Fruit fly (Drosophila melanogaster) whole organism, embryonic: ENCODE results near the gene Atg6.

Experiments used
- B-H2 ChIP-seq: fragments of 200-800 bp; sonication (Bioruptor generic); optimal IDR thresholded peaks from 2 replicates; lab custom pipeline; 2018; ENCODE audit warnings: missing biosample characterization, mild to moderate bottlenecking, missing genetic modification characterization
- Bteb2 ChIP-seq: fragments of 200-800 bp; sonication (Bioruptor generic); optimal IDR thresholded peaks from 2 replicates; lab custom pipeline; 2016; ENCODE audit warnings: missing biosample characterization, missing genetic modification characterization
- CG10209 ChIP-seq: fragments of 200-800 bp; sonication (Bioruptor generic); optimal IDR thresholded peaks from 3 replicates; lab custom pipeline; 2017; ENCODE audit warnings: missing biosample characterization, mild to moderate bottlenecking, missing genetic modification characterization, missing genetic modification reagents
- CG10274 ChIP-seq: fragments of 200-800 bp; sonication (Bioruptor generic); optimal IDR thresholded peaks from 3 replicates; lab custom pipeline; 2017; ENCODE audit warnings: missing biosample characterization, mild to moderate bottlenecking, missing genetic modification characterization
- CG11456 ChIP-seq: fragments of 200-800 bp; sonication (Bioruptor generic); IDR thresholded peaks from 3 replicates; pipeline ENCODE4 v1.3.6; 2022; ENCODE audit warnings: missing biosample characterization, missing genetic modification characterization
- CG12391 ChIP-seq: fragments of 200-800 bp; sonication (Bioruptor generic); optimal IDR thresholded peaks from 3 replicates; lab custom pipeline; 2018; ENCODE audit warnings: missing biosample characterization, mild to moderate bottlenecking, missing genetic modification characterization, moderate library complexity
- CG1529 ChIP-seq: fragments of 200-800 bp; sonication (Bioruptor generic); optimal IDR thresholded peaks from 3 replicates; lab custom pipeline; 2018; ENCODE audit warnings: missing biosample characterization, missing genetic modification characterization
- CG17359 ChIP-seq: fragments of 200-800 bp; sonication (Bioruptor generic); optimal IDR thresholded peaks from 3 replicates; lab custom pipeline; 2018; ENCODE audit warnings: missing biosample characterization, mild to moderate bottlenecking, missing genetic modification characterization, moderate library complexity
- CG18262 ChIP-seq: fragments of 200-800 bp; optimal IDR thresholded peaks from 3 replicates; lab custom pipeline; 2019; ENCODE audit warnings: missing biosample characterization, mild to moderate bottlenecking, missing genetic modification characterization, moderate library complexity
- CG2199 ChIP-seq: fragments of 200-800 bp; sonication (Bioruptor generic); IDR thresholded peaks from 3 replicates; pipeline ENCODE4 v1.3.6; 2022; ENCODE audit warnings: missing biosample characterization, missing genetic modification characterization
- CG2678 ChIP-seq: fragments of 200-800 bp; sonication (Bioruptor generic); optimal IDR thresholded peaks from 3 replicates; lab custom pipeline; 2019; ENCODE audit warnings: missing biosample characterization, mild to moderate bottlenecking, missing genetic modification characterization, moderate library complexity
- CG3163 ChIP-seq: fragments of 200-800 bp; sonication (Bioruptor generic); optimal IDR thresholded peaks from 3 replicates; lab custom pipeline; 2016; ENCODE audit warnings: missing biosample characterization, missing genetic modification characterization
- CG32532 ChIP-seq: fragments of 200-800 bp; sonication (Bioruptor generic); IDR thresholded peaks from 2 replicates; pipeline ENCODE4 v1.3.6; 2022; ENCODE audit warnings: missing biosample characterization, missing genetic modification characterization
- CG4424 ChIP-seq: fragments of 200-800 bp; sonication (Bioruptor generic); optimal IDR thresholded peaks from 3 replicates; lab custom pipeline; 2016; ENCODE audit warnings: missing biosample characterization, missing genetic modification characterization
- CG6175 ChIP-seq: fragments of 200-800 bp; sonication (Bioruptor generic); IDR thresholded peaks from 3 replicates; pipeline ENCODE4 v1.3.6; 2022; ENCODE audit warnings: missing biosample characterization, missing genetic modification characterization
- CG8290 ChIP-seq, 3 experiments: fragments of 200-800 bp; sonication (Bioruptor generic); optimal IDR thresholded peaks; 2 replicates each; lab custom pipeline; 2016 to 2019; ENCODE audit warnings: missing biosample characterization in 3 of 3, missing genetic modification characterization in 3 of 3, mild to moderate bottlenecking in 2 of 3, moderate library complexity in 1 of 3
- CTCF ChIP-seq: fragments of 200-800 bp; sonication (Bioruptor generic); optimal IDR thresholded peaks from 2 replicates; lab custom pipeline; 2017; ENCODE audit warnings: missing biosample characterization, mild to moderate bottlenecking, missing genetic modification characterization, moderate library complexity
- Chrac-16 ChIP-seq: fragments of 200-800 bp; sonication (Bioruptor generic); optimal IDR thresholded peaks from 3 replicates; lab custom pipeline; 2016; ENCODE audit warnings: missing biosample characterization, missing genetic modification characterization
- D ChIP-seq, 2 experiments: fragments of 200-800 bp in 1 of 2; fragments of >200 bp in 1 of 2; sonication (Bioruptor generic) in 1 of 2; optimal IDR thresholded peaks; 2 replicates in 1 of 2; 3 replicates in 1 of 2; lab custom pipeline; 2017; ENCODE audit warnings: mild to moderate bottlenecking in 1 of 2, missing biosample characterization in 1 of 2, missing genetic modification characterization in 1 of 2, missing genetic modification reagents in 1 of 2
- Dp ChIP-seq: fragments of 200-800 bp; sonication (Bioruptor generic); optimal IDR thresholded peaks from 2 replicates; lab custom pipeline; 2018; ENCODE audit warnings: missing biosample characterization, mild to moderate bottlenecking, missing genetic modification characterization, moderate library complexity
- Ets65A ChIP-seq: fragments of 200-800 bp; sonication (Bioruptor generic); peaks from one replicate; lab custom pipeline; 2016; ENCODE audit warnings: missing biosample characterization, missing genetic modification characterization
- HHEX ChIP-seq: fragments of 200-800 bp; sonication (Bioruptor generic); optimal IDR thresholded peaks from 3 replicates; lab custom pipeline; 2017; ENCODE audit warnings: missing biosample characterization, mild to moderate bottlenecking, missing genetic modification characterization, missing genetic modification reagents
- HLH54F ChIP-seq: fragments of 200-800 bp; sonication (Bioruptor generic); optimal IDR thresholded peaks from 3 replicates; lab custom pipeline; 2016; ENCODE audit warnings: missing biosample characterization, missing genetic modification characterization
- Hmx ChIP-seq: fragments of 200-800 bp; sonication (Bioruptor generic); optimal IDR thresholded peaks from 2 replicates; lab custom pipeline; 2016; ENCODE audit warnings: missing biosample characterization, missing genetic modification characterization
- Mes4 ChIP-seq: fragments of 200-800 bp; sonication (Bioruptor generic); optimal IDR thresholded peaks from 2 replicates; lab custom pipeline; 2016; ENCODE audit warnings: missing biosample characterization, missing genetic modification characterization
- NfI ChIP-seq: fragments of 200-800 bp; sonication (Bioruptor generic); optimal IDR thresholded peaks from 3 replicates; lab custom pipeline; 2018; ENCODE audit warnings: missing biosample characterization, mild to moderate bottlenecking, missing genetic modification characterization, moderate library complexity
- Sry-β ChIP-seq: fragments of 200-800 bp; sonication (Bioruptor generic); optimal IDR thresholded peaks from 2 replicates; lab custom pipeline; 2018; ENCODE audit warnings: missing biosample characterization, mild to moderate bottlenecking, missing genetic modification characterization, moderate library complexity
- Ssrp ChIP-seq: fragments of 200-800 bp; sonication (Bioruptor generic); optimal IDR thresholded peaks from 2 replicates; lab custom pipeline; 2018; ENCODE audit warnings: missing biosample characterization, mild to moderate bottlenecking, missing genetic modification characterization, moderate library complexity
- bcd ChIP-seq: fragments of 200-800 bp; sonication (Bioruptor generic); optimal IDR thresholded peaks from 2 replicates; lab custom pipeline; 2017; ENCODE audit warnings: missing biosample characterization, mild to moderate bottlenecking, missing genetic modification characterization
- btn ChIP-seq: fragments of 200-800 bp; sonication (Bioruptor generic); optimal IDR thresholded peaks from 2 replicates; lab custom pipeline; 2016; ENCODE audit warnings: missing biosample characterization, missing genetic modification characterization
- chif ChIP-seq, 2 experiments: fragments of 200-800 bp; sonication (Bioruptor generic); optimal IDR thresholded peaks; 3 replicates each; lab custom pipeline; 2016; ENCODE audit warnings: missing biosample characterization in 2 of 2, missing genetic modification characterization in 2 of 2
- chinmo ChIP-seq: fragments of 200-800 bp; sonication (Bioruptor generic); IDR thresholded peaks from 4 replicates; pipeline ENCODE4 v1.3.6; 2022; ENCODE audit warnings: missing biosample characterization, missing genetic modification characterization; ENCODE audit not compliant: partially characterized antibody
- ci ChIP-seq: fragments of 200-800 bp; sonication (Bioruptor generic); IDR thresholded peaks from 3 replicates; pipeline ENCODE4 v1.3.6; 2022; ENCODE audit warnings: missing biosample characterization, missing genetic modification characterization
- corto ChIP-seq: fragments of 200-800 bp; sonication (Bioruptor generic); optimal IDR thresholded peaks from 2 replicates; lab custom pipeline; 2016; ENCODE audit warnings: missing biosample characterization, mild to moderate bottlenecking, missing genetic modification characterization, moderate library complexity
- croc ChIP-seq: fragments of 200-800 bp; sonication (Bioruptor generic); conservative IDR thresholded peaks from 3 replicates; pipeline ENCODE4 v1.3.6; 2022; ENCODE audit warnings: missing biosample characterization, missing genetic modification characterization
- esg ChIP-seq: fragments of 200-800 bp; sonication (Bioruptor generic); conservative IDR thresholded peaks from 2 replicates; pipeline ENCODE4 v1.3.6; 2022; ENCODE audit warnings: missing biosample characterization, missing genetic modification characterization
- fd64A ChIP-seq: fragments of 200-800 bp; sonication (Bioruptor generic); optimal IDR thresholded peaks from 3 replicates; lab custom pipeline; 2018; ENCODE audit warnings: missing biosample characterization, mild to moderate bottlenecking, missing genetic modification characterization
- gro ChIP-seq: fragments of 200-800 bp; sonication (Bioruptor generic); optimal IDR thresholded peaks from 2 replicates; lab custom pipeline; 2016; ENCODE audit warnings: missing biosample characterization, missing genetic modification characterization
- ind ChIP-seq: fragments of 200-800 bp; sonication (Bioruptor generic); optimal IDR thresholded peaks from 3 replicates; lab custom pipeline; 2016; ENCODE audit warnings: missing biosample characterization, missing genetic modification characterization
- jing ChIP-seq: fragments of 200-800 bp; sonication (Bioruptor generic); optimal IDR thresholded peaks from 2 replicates; lab custom pipeline; 2018; ENCODE audit warnings: missing biosample characterization, mild to moderate bottlenecking, missing genetic modification characterization
- maf-S ChIP-seq: fragments of 200-800 bp; sonication (Bioruptor generic); optimal IDR thresholded peaks from 2 replicates; lab custom pipeline; 2016; ENCODE audit warnings: missing biosample characterization, missing genetic modification characterization
- phol ChIP-seq: fragments of 200-800 bp; sonication (Bioruptor generic); optimal IDR thresholded peaks from 3 replicates; lab custom pipeline; 2018; ENCODE audit warnings: missing biosample characterization, mild to moderate bottlenecking, missing genetic modification characterization, moderate library complexity
- pzg ChIP-seq: fragments of 200-800 bp; sonication (Bioruptor generic); optimal IDR thresholded peaks from 3 replicates; lab custom pipeline; 2018; ENCODE audit warnings: missing biosample characterization, mild to moderate bottlenecking, missing genetic modification characterization, moderate library complexity
- ranshi ChIP-seq: fragments of 200-800 bp; sonication (Bioruptor generic); IDR thresholded peaks from 2 replicates; pipeline ENCODE4 v1.3.6; 2022; ENCODE audit warnings: missing biosample characterization, missing genetic modification characterization
- shn ChIP-seq: fragments of 200-800 bp; sonication (Bioruptor generic); optimal IDR thresholded peaks from 3 replicates; lab custom pipeline; 2016; ENCODE audit warnings: missing biosample characterization, missing genetic modification characterization
- sima ChIP-seq: fragments of 200-800 bp; sonication (Bioruptor generic); optimal IDR thresholded peaks from 2 replicates; lab custom pipeline; 2016; ENCODE audit warnings: missing biosample characterization, missing genetic modification characterization
- sob ChIP-seq: fragments of 200-800 bp; sonication (Bioruptor generic); IDR thresholded peaks from 2 replicates; pipeline ENCODE4 v1.3.6; 2022; ENCODE audit warnings: missing biosample characterization, missing genetic modification characterization
- trem ChIP-seq: fragments of 200-800 bp; optimal IDR thresholded peaks from 3 replicates; lab custom pipeline; 2019; ENCODE audit warnings: missing biosample characterization, mild to moderate bottlenecking, missing genetic modification characterization, moderate library complexity
- yki ChIP-seq: fragments of >200 bp; optimal IDR thresholded peaks from 3 replicates; lab custom pipeline; 2018
- zen2 ChIP-seq: fragments of 200-800 bp; sonication (Bioruptor generic); IDR thresholded peaks from 3 replicates; pipeline ENCODE4 v1.3.6; 2022; ENCODE audit warnings: missing biosample characterization, missing genetic modification characterization; ENCODE audit not compliant: partially characterized antibody

Gene Atg6

DNA sequence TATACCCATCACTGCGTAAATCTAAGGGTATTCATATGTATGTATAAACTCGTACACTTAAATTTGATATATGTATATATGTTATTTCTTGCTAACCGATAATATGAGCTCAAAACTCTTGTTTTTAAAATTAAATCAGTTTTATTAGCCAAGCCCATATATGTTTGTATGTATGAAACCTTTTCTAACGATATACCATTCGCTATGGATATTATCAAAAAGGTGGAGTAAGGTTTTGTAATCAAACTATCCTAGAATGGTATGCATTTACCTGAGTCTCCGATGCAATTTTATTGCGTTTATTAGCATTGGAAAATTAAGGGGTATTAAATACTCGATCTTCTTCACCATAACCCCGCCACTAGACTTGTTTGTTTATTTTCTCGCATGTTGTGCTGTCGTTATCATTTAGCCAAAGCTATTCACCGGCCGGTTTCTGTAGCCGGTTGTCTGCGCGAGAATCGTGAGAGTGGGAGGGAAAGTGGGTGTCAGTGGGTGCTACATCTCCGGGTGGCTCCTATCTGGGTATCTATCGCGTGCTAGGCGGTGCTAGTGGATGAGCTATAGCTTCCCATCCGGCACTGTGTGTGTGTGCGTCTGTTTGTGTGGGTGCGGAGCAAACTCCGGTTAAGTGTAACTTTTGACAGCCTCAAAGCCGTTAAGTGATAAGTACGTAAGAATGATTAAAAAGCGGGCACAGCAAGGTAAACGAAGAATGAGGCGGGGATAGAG lies 42.6 kb downstream of the Atg6 start (continued):
- TF ChIP-seq CG3163 (GFP tag; lab: Kevin White, UChicago) (no peak), trem (no peak), CG10209 (no peak), B-H2 (GFP tag; lab: Kevin White, UChicago) (no peak), Hmx (no peak), CG1529 (no peak), ind (peak; percentile 6), maf-S (GFP tag; lab: Kevin White, UChicago) (no peak), bcd (peak; percentile 26), Bteb2 (GFP tag; lab: Kevin White, UChicago) (no peak), CG17359 (tag; lab: Kevin White, UChicago) (no peak), pzg (GFP tag; lab: Kevin White, UChicago) (no peak), Sry-β (GFP tag; lab: Kevin White, UChicago) (no peak), chif (GFP tag; optimal IDR thresholded peaks at IDR 0.05; lab: Kevin White, UChicago) (peak in 1 of 2 experiments; percentile 25), CG11456 (GFP tag; lab: Robert Waterston, UW) (no peak), sima (GFP tag; lab: Kevin White, UChicago) (no peak), corto (GFP tag; lab: Kevin White, UChicago) (no peak), Mes4 (no peak), Ssrp (tag; lab: Kevin White, UChicago) (peak; percentile 13), jing (GFP tag; lab: Kevin White, UChicago) (no peak), ranshi (GFP tag; lab: Robert Waterston, UW) (no peak), Chrac-16 (no peak), ci (GFP tag; lab: Robert Waterston, UW) (no peak), CG8290 (GFP tag; optimal IDR thresholded peaks at IDR 0.05; lab: Kevin White, UChicago) (no peak), CG8290 (tag; optimal IDR thresholded peaks at IDR 0.05; lab: Kevin White, UChicago) (no peak), HHEX (GFP tag; lab: Kevin White, UChicago) (peak; percentile 8), zen2 (GFP tag; lab: Robert Waterston, UW) (no peak), NfI (no peak), croc (GFP tag; lab: Robert Waterston, UW) (no peak), gro (GFP tag; lab: Kevin White, UChicago) (no peak), CG6175 (no peak), btn (no peak), CG2678 (tag; lab: Kevin White, UChicago) (peak; percentile 76), CG18262 (tag; lab: Kevin White, UChicago) (peak; percentile 60), CTCF (GFP tag; lab: Kevin White, UChicago) (no peak), fd64A (peak; percentile 6), sob (GFP tag; lab: Robert Waterston, UW) (peak; percentile 20; the same call in 1 of the 2 replicates), D (optimal IDR thresholded peaks at IDR 0.05; lab: Kevin White, UChicago) (no peak), D (GFP tag; optimal IDR thresholded peaks at IDR 0.05; lab: Kevin White, UChicago) (no peak), phol (peak; percentile 22), Dp (GFP tag; lab: Kevin White, UChicago) (no peak), CG10274 (GFP tag; lab: Kevin White, UChicago) (no peak), CG12391 (tag; lab: Kevin White, UChicago) (peak; percentile 34), shn (no peak), esg (no peak), CG2199 (GFP tag; lab: Robert Waterston, UW) (no peak), yki (lab: Kevin White, UChicago) (no peak), Ets65A (GFP tag; lab: Kevin White, UChicago) (peak; percentile 71), HLH54F (GFP tag; lab: Kevin White, UChicago) (no peak), chinmo (GFP tag; lab: Robert Waterston, UW) (0 out of 4 replicates have a peak, but pooled peaks have one; percentile 51), CG32532 (no peak), CG4424 (GFP tag; lab: Kevin White, UChicago) (peak; percentile 46)
